Fruit fly (Drosophila melanogaster): ENCODE measurements around the gene RpL36A.

Gene RpL36A

DNA sequence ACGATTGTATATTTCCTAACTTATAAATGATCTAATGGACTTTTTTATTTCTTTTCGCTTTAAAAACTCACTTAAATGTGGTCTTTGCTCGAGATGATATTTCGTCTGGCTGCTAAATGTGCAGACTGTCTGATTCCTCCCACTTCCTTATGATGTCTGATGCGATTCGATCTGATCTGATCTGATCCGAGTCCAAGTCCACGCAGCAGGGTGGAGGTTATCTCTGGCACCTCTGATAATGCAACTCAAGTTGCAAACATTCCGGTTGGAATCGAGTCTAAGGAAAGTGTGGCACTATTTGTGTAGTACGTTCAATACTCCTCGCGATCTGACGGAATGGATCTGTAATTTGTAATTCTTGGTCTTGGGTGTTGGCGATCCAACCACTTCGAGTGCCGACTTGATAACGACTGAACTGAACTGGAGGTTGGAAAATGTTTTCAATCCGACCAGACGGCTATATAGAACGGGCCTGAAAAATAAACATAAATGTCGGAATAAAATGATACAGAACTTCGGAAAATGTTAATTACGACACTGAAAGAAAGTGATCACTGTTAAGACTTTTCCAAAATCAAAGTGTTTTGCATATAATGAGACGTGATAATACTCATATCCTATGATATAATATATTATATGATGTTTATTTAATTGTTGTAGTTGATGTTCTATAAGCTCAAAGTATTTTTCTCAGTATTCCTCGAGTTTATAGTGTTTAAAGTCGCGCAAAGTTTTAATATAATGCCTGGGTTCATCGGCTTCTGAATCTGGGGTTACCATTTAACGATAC is 45.2 kb downstream of the RpL36A start (continued):
- TF ChIP-seq CG8388 (GFP tag; optimal IDR thresholded peaks at IDR 0.05) (no peak), tna (GFP tag; IDR thresholded peaks at IDR 0.05; ENCODE audit: partially characterized antibody) (no peak), Vsx1 (GFP tag; optimal IDR thresholded peaks at IDR 0.05) (no peak), cg (GFP tag; optimal IDR thresholded peaks at IDR 0.05) (no peak), CG5245 (GFP tag; optimal IDR thresholded peaks at IDR 0.05) (no peak), bcd (GFP tag; optimal IDR thresholded peaks at IDR 0.05) (no peak), sens-2 (GFP tag; IDR thresholded peaks at IDR 0.05) (no peak), Ets65A (GFP tag) (peak; percentile 33), Asciz (GFP tag; optimal IDR thresholded peaks at IDR 0.05) (peak; percentile 36), Gsc (GFP tag; IDR thresholded peaks at IDR 0.05) (no peak), nerfin-2 (GFP tag; IDR thresholded peaks at IDR 0.05; ENCODE audit: partially characterized antibody) (no peak), E2f1 (GFP tag; IDR thresholded peaks at IDR 0.05) (0 out of 2 replicates have a peak, but pooled peaks have one; percentile 10), emc (GFP tag; optimal IDR thresholded peaks at IDR 0.05) (no peak), grn (GFP tag; optimal IDR thresholded peaks at IDR 0.05) (peak; percentile 53), Six4 (GFP tag; optimal IDR thresholded peaks at IDR 0.05) (peak; percentile 15), CG1233 (GFP tag; optimal IDR thresholded peaks at IDR 0.05) (no peak), CG12769 (tag; optimal IDR thresholded peaks at IDR 0.05) (no peak), p53 (GFP tag; optimal IDR thresholded peaks at IDR 0.05) (no peak), tap (tag; optimal IDR thresholded peaks at IDR 0.05) (no peak), CG7745 (tag; optimal IDR thresholded peaks at IDR 0.05) (no peak), unpg (GFP tag; optimal IDR thresholded peaks at IDR 0.05) (peak; percentile 24), CG3281 (GFP tag; optimal IDR thresholded peaks at IDR 0.05) (no peak), Dad (GFP tag; optimal IDR thresholded peaks at IDR 0.05) (no peak), CG14667 (GFP tag; IDR thresholded peaks at IDR 0.05) (no peak), CG5953 (GFP tag; IDR thresholded peaks at IDR 0.05) (no peak), CG15601 (tag; optimal IDR thresholded peaks at IDR 0.05) (peak; percentile 5), bsh (GFP tag; optimal IDR thresholded peaks at IDR 0.05) (peak in 1 of 2 experiments; percentile 27), CG2712 (tag; optimal IDR thresholded peaks at IDR 0.05) (peak; percentile 59), ttk (GFP tag; IDR thresholded peaks at IDR 0.05) (no peak), eve (GFP tag; optimal IDR thresholded peaks at IDR 0.05) (no peak), sna (GFP tag; IDR thresholded peaks at IDR 0.05; ENCODE audit: partially characterized antibody) (no peak), CG10979 (tag; optimal IDR thresholded peaks at IDR 0.05) (peak; percentile 53), Rx (GFP tag; IDR thresholded peaks at IDR 0.05) (no peak), CG7372 (GFP tag; IDR thresholded peaks at IDR 0.05) (no peak), NK7.1 (GFP tag; optimal IDR thresholded peaks at IDR 0.05) (no peak), sob (GFP tag; IDR thresholded peaks at IDR 0.05) (no peak), Blimp-1 (GFP tag; optimal IDR thresholded peaks at IDR 0.05) (peak; percentile 44), sima (GFP tag; optimal IDR thresholded peaks at IDR 0.05) (no peak), dmrt99B (tag; optimal IDR thresholded peaks at IDR 0.05) (peak; percentile 60), wor (GFP tag; IDR thresholded peaks at IDR 0.05) (no peak), CG7556 (GFP tag; optimal IDR thresholded peaks at IDR 0.05) (no peak), CG12071 (GFP tag; optimal IDR thresholded peaks at IDR 0.05) (no peak), Hr78 (GFP tag; optimal IDR thresholded peaks at IDR 0.05) (no peak), Nf-YC (tag; optimal IDR thresholded peaks at IDR 0.05) (no peak), CG15011 (GFP tag; optimal IDR thresholded peaks at IDR 0.05) (no peak), CG8944 (GFP tag; optimal IDR thresholded peaks at IDR 0.05) (no peak), Scr (GFP tag; IDR thresholded peaks at IDR 0.05; ENCODE audit: partially characterized antibody) (no peak), Neu2 (GFP tag; optimal IDR thresholded peaks at IDR 0.05; ENCODE audit: borderline replicate concordance) (no peak), jing (GFP tag; optimal IDR thresholded peaks at IDR 0.05) (no peak)
